Fruit fly (Drosophila melanogaster) whole organism, embryonic: ENCODE data around the gene MED14.

Experiments used
- Abd-B ChIP-seq: fragments of 200-800 bp; sonication (Bioruptor generic); optimal IDR thresholded peaks from 2 replicates; lab custom pipeline; 2018; ENCODE audit warnings: missing biosample characterization, mild to moderate bottlenecking, missing genetic modification characterization, moderate library complexity
- Adf1 ChIP-seq: fragments of 200-800 bp; sonication (Bioruptor generic); IDR thresholded peaks from 2 replicates; pipeline ENCODE4 v1.3.6; 2022; ENCODE audit warnings: missing biosample characterization, missing genetic modification characterization
- Awh ChIP-seq: fragments of 200-800 bp; sonication (Bioruptor generic); IDR thresholded peaks from 2 replicates; pipeline ENCODE4, ENCODE4 v1.3.6; 2022; ENCODE audit warnings: missing biosample characterization, missing genetic modification characterization
- B-H1 ChIP-seq: fragments of 200-800 bp; sonication (Bioruptor generic); IDR thresholded peaks from 3 replicates; pipeline ENCODE4 v1.3.6; 2022; ENCODE audit warnings: missing biosample characterization, missing genetic modification characterization
- CG10366 ChIP-seq: fragments of 200-800 bp; sonication (Bioruptor generic); IDR thresholded peaks from 2 replicates; pipeline ENCODE4 v1.3.6; 2022; ENCODE audit warnings: missing biosample characterization, missing genetic modification characterization
- CG10959 ChIP-seq: fragments of 200-800 bp; sonication (Bioruptor generic); IDR thresholded peaks from 2 replicates; pipeline ENCODE4 v1.3.6; 2022; ENCODE audit warnings: missing biosample characterization, missing genetic modification characterization
- CG12155 ChIP-seq: fragments of 200-800 bp; sonication (Bioruptor generic); optimal IDR thresholded peaks from 3 replicates; lab custom pipeline; 2016; ENCODE audit warnings: missing biosample characterization, missing genetic modification characterization
- CG12299 ChIP-seq: fragments of 200-800 bp; sonication (Bioruptor generic); optimal IDR thresholded peaks from 2 replicates; lab custom pipeline; 2018; ENCODE audit warnings: missing biosample characterization, mild to moderate bottlenecking, missing genetic modification characterization
- CG14441 ChIP-seq: fragments of 200-800 bp; sonication (Bioruptor generic); IDR thresholded peaks from 2 replicates; pipeline ENCODE4 v1.3.6; 2022; ENCODE audit warnings: missing biosample characterization, missing genetic modification characterization
- CG15073 ChIP-seq: fragments of 200-800 bp; sonication (Bioruptor generic); optimal IDR thresholded peaks from 2 replicates; lab custom pipeline; 2016; ENCODE audit warnings: missing biosample characterization, missing genetic modification characterization
- CG15269 ChIP-seq: fragments of 200-800 bp; sonication (Bioruptor generic); optimal IDR thresholded peaks from 2 replicates; lab custom pipeline; 2018; ENCODE audit warnings: missing biosample characterization, mild to moderate bottlenecking, missing genetic modification characterization, moderate library complexity
- CG15514 ChIP-seq: fragments of 200-800 bp; sonication (Bioruptor generic); optimal IDR thresholded peaks from 3 replicates; lab custom pipeline; 2017; ENCODE audit warnings: missing biosample characterization, missing genetic modification characterization, mild to moderate bottlenecking, moderate library complexity, missing genetic modification reagents
- CG16863 ChIP-seq: fragments of 200-800 bp; sonication (Bioruptor generic); optimal IDR thresholded peaks from 3 replicates; lab custom pipeline; 2016; ENCODE audit warnings: missing biosample characterization, missing genetic modification characterization
- CG17829 ChIP-seq: fragments of 200-800 bp; optimal IDR thresholded peaks from 2 replicates; lab custom pipeline; 2019; ENCODE audit warnings: missing biosample characterization, mild to moderate bottlenecking, missing genetic modification characterization, moderate library complexity
- CG1832 ChIP-seq: fragments of 200-800 bp; sonication (Bioruptor generic); optimal IDR thresholded peaks from 2 replicates; lab custom pipeline; 2017; ENCODE audit warnings: missing biosample characterization, mild to moderate bottlenecking, missing genetic modification characterization, inconsistent platforms
- CG32532 ChIP-seq: fragments of 200-800 bp; sonication (Bioruptor generic); IDR thresholded peaks from 2 replicates; pipeline ENCODE4 v1.3.6; 2022; ENCODE audit warnings: missing biosample characterization, missing genetic modification characterization
- CG32772 ChIP-seq: fragments of 200-800 bp; sonication (Bioruptor generic); IDR thresholded peaks from 2 replicates; pipeline ENCODE4 v1.3.6; 2022; ENCODE audit warnings: missing biosample characterization, missing genetic modification characterization
- CG4282 ChIP-seq: fragments of 200-800 bp; sonication (Bioruptor generic); optimal IDR thresholded peaks from 2 replicates; lab custom pipeline; 2016; ENCODE audit warnings: missing biosample characterization, missing genetic modification characterization
- CG4404 ChIP-seq: fragments of 200-800 bp; sonication (Bioruptor generic); IDR thresholded peaks from 2 replicates; pipeline ENCODE4 v1.3.6; 2022; ENCODE audit warnings: missing biosample characterization, missing genetic modification characterization
- CG6254 ChIP-seq: fragments of 200-800 bp; sonication (Bioruptor generic); optimal IDR thresholded peaks from 3 replicates; lab custom pipeline; 2017; ENCODE audit warnings: mild to moderate bottlenecking, missing biosample characterization, missing genetic modification reagents, missing genetic modification characterization
- CG8924 ChIP-seq: fragments of 200-800 bp; optimal IDR thresholded peaks from 3 replicates; lab custom pipeline; 2019; ENCODE audit warnings: missing biosample characterization, mild to moderate bottlenecking, missing genetic modification characterization, moderate library complexity
- CG9215 ChIP-seq: fragments of 200-800 bp; sonication (Bioruptor generic); IDR thresholded peaks from 2 replicates; pipeline ENCODE4 v1.3.6; 2022; ENCODE audit warnings: missing biosample characterization, missing genetic modification characterization
- CoRest ChIP-seq: fragments of 200-800 bp; sonication (Bioruptor generic); optimal IDR thresholded peaks from 3 replicates; lab custom pipeline; 2018; ENCODE audit warnings: missing biosample characterization, mild to moderate bottlenecking, missing genetic modification characterization, moderate library complexity
- Dip3 ChIP-seq: fragments of 200-800 bp; sonication (Bioruptor generic); optimal IDR thresholded peaks from 3 replicates; lab custom pipeline; 2016; ENCODE audit warnings: missing biosample characterization, missing genetic modification characterization
- Gsc ChIP-seq: fragments of 200-800 bp; sonication (Bioruptor generic); IDR thresholded peaks from 2 replicates; pipeline ENCODE4 v1.3.6; 2022; ENCODE audit warnings: missing biosample characterization, missing genetic modification characterization
- Lhr ChIP-seq: fragments of 200-800 bp; sonication (Bioruptor generic); optimal IDR thresholded peaks from 3 replicates; lab custom pipeline; 2017; ENCODE audit warnings: mild to moderate bottlenecking, missing biosample characterization, missing genetic modification reagents, missing genetic modification characterization
- Lpt ChIP-seq: fragments of >200 bp; optimal IDR thresholded peaks from 2 replicates; lab custom pipeline; 2018; ENCODE audit warnings: missing biosample characterization, missing genetic modification characterization
- Ptx1 ChIP-seq: fragments of 200-800 bp; sonication (Bioruptor generic); IDR thresholded peaks from 2 replicates; pipeline ENCODE4 v1.3.6; 2022; ENCODE audit warnings: missing biosample characterization, missing genetic modification characterization
- Side ChIP-seq: fragments of 200-800 bp; sonication (Bioruptor generic); optimal IDR thresholded peaks from 2 replicates; lab custom pipeline; 2016; ENCODE audit warnings: missing biosample characterization, missing genetic modification characterization
- Xbp1 ChIP-seq: fragments of 200-800 bp; sonication (Bioruptor generic); optimal IDR thresholded peaks from 3 replicates; lab custom pipeline; 2016; ENCODE audit warnings: missing biosample characterization, mild to moderate bottlenecking, missing genetic modification characterization
- YL-1 ChIP-seq: fragments of 200-800 bp; sonication (Bioruptor generic); optimal IDR thresholded peaks from 3 replicates; lab custom pipeline; 2017; ENCODE audit warnings: missing biosample characterization, mild to moderate bottlenecking, missing genetic modification characterization
- bowl ChIP-seq: fragments of 200-800 bp; sonication (Bioruptor generic); IDR thresholded peaks from 2 replicates; pipeline ENCODE4 v1.3.6; 2022; ENCODE audit warnings: missing biosample characterization, missing genetic modification characterization
- bsh ChIP-seq, 2 experiments: fragments of 200-800 bp; sonication (Bioruptor generic); optimal IDR thresholded peaks; 2 replicates each; lab custom pipeline; 2017 to 2018; ENCODE audit warnings: mild to moderate bottlenecking in 2 of 2, missing biosample characterization in 2 of 2, missing genetic modification characterization in 2 of 2, moderate library complexity in 1 of 2
- cato ChIP-seq: fragments of 200-800 bp; sonication (Bioruptor generic); optimal IDR thresholded peaks from 2 replicates; lab custom pipeline; 2016; ENCODE audit warnings: missing biosample characterization, missing genetic modification characterization, borderline replicate concordance
- cg ChIP-seq: fragments of 200-800 bp; sonication (Bioruptor generic); optimal IDR thresholded peaks from 3 replicates; lab custom pipeline; 2019; ENCODE audit warnings: missing biosample characterization, mild to moderate bottlenecking, missing genetic modification characterization, moderate library complexity
- chif ChIP-seq, 2 experiments: fragments of 200-800 bp; sonication (Bioruptor generic); optimal IDR thresholded peaks; 3 replicates each; lab custom pipeline; 2016; ENCODE audit warnings: missing biosample characterization in 2 of 2, missing genetic modification characterization in 2 of 2
- crc ChIP-seq: fragments of 200-800 bp; sonication (Bioruptor generic); optimal IDR thresholded peaks from 2 replicates; lab custom pipeline; 2016; ENCODE audit warnings: missing biosample characterization, missing genetic modification characterization
- dpn ChIP-seq, 2 experiments: fragments of 200-800 bp; sonication (Bioruptor generic); optimal IDR thresholded peaks; 3 replicates each; lab custom pipeline; 2016; ENCODE audit warnings: missing biosample characterization in 2 of 2, missing genetic modification characterization in 2 of 2
- eve ChIP-seq, 2 experiments: fragments of >200 bp; optimal IDR thresholded peaks; 2 replicates each; lab custom pipeline; 2017; ENCODE audit warnings: missing biosample characterization in 2 of 2, missing genetic modification characterization in 2 of 2
- fd3F ChIP-seq: fragments of 200-800 bp; sonication (Bioruptor generic); optimal IDR thresholded peaks from 2 replicates; lab custom pipeline; 2018; ENCODE audit warnings: missing biosample characterization, mild to moderate bottlenecking, missing genetic modification characterization, moderate library complexity
- gce ChIP-seq: fragments of 200-800 bp; sonication (Bioruptor generic); IDR thresholded peaks from 3 replicates; pipeline ENCODE4 v1.3.6; 2022; ENCODE audit warnings: missing biosample characterization, missing genetic modification characterization
- gcm2 ChIP-seq: fragments of 200-800 bp; sonication (Bioruptor generic); optimal IDR thresholded peaks from 2 replicates; lab custom pipeline; 2016; ENCODE audit warnings: missing biosample characterization, missing genetic modification characterization
- grau ChIP-seq: fragments of 200-800 bp; optimal IDR thresholded peaks from 3 replicates; lab custom pipeline; 2019; ENCODE audit warnings: missing biosample characterization, mild to moderate bottlenecking, missing genetic modification characterization, moderate library complexity
- gsb-n ChIP-seq: fragments of 200-800 bp; sonication (Bioruptor generic); optimal IDR thresholded peaks from 3 replicates; lab custom pipeline; 2018; ENCODE audit warnings: missing biosample characterization, mild to moderate bottlenecking, missing genetic modification characterization
- insv ChIP-seq, 2 experiments: fragments of 200-800 bp; sonication (Bioruptor generic); optimal IDR thresholded peaks; 3 replicates each; lab custom pipeline; 2016 to 2018; ENCODE audit warnings: missing biosample characterization in 2 of 2, missing genetic modification characterization in 2 of 2
- maf-S ChIP-seq: fragments of 200-800 bp; sonication (Bioruptor generic); optimal IDR thresholded peaks from 2 replicates; lab custom pipeline; 2016; ENCODE audit warnings: missing biosample characterization, missing genetic modification characterization
- nerfin-1 ChIP-seq: fragments of 200-800 bp; sonication (Bioruptor generic); optimal IDR thresholded peaks from 3 replicates; lab custom pipeline; 2019; ENCODE audit warnings: missing biosample characterization, mild to moderate bottlenecking, missing genetic modification characterization, moderate library complexity
- sc ChIP-seq, 3 experiments: fragments of >200 bp in 2 of 3; fragments of 200-800 bp in 1 of 3; sonication (Bioruptor generic) in 1 of 3; optimal IDR thresholded peaks; 2 replicates in 2 of 3; 3 replicates in 1 of 3; lab custom pipeline; 2017; ENCODE audit warnings: mild to moderate bottlenecking in 1 of 3, missing biosample characterization in 1 of 3, missing genetic modification characterization in 1 of 3, missing genetic modification reagents in 1 of 3
- tgo ChIP-seq: fragments of 200-800 bp; sonication (Bioruptor generic); IDR thresholded peaks from 3 replicates; pipeline ENCODE4 v1.3.6; 2022; ENCODE audit warnings: missing biosample characterization, missing genetic modification characterization
- unpg ChIP-seq: fragments of 200-800 bp; sonication (Bioruptor generic); optimal IDR thresholded peaks from 3 replicates; lab custom pipeline; 2018; ENCODE audit warnings: missing biosample characterization, mild to moderate bottlenecking, missing genetic modification characterization, moderate library complexity
- z ChIP-seq: fragments of 200-800 bp; sonication (Bioruptor generic); IDR thresholded peaks from 3 replicates; pipeline ENCODE4 v1.3.6; 2022; ENCODE audit warnings: missing biosample characterization, missing genetic modification characterization

Gene MED14

DNA sequence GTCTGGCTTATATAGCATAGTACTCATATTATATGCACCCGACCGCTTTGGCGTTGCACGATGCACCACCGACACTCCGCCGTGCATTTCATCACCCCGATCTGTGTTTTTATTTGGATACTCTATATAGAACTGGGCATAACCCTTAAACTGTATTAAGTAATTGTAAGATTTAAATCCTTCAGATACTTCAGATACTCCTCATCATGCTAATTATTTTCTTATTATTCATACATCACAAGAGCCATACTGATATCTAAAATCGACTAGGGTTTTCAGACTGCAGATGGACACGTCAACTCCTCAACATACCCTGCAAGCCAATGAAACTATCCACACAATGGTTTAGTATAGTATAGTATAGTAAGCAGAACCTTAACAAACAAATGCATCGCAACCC lies 30.5 kb downstream of the MED14 start (continued):
- TF ChIP-seq dpn (GFP tag; optimal IDR thresholded peaks at IDR 0.05; lab: Kevin White, UChicago) (no peak), grau (tag; lab: Kevin White, UChicago) (no peak), CG9215 (GFP tag; lab: Robert Waterston, UW) (no peak), fd3F (GFP tag; lab: Kevin White, UChicago) (no peak), cg (GFP tag; lab: Kevin White, UChicago) (no peak), CG1832 (GFP tag; lab: Kevin White, UChicago) (no peak), tgo (GFP tag; lab: Robert Waterston, UW) (no peak; the same call in 2 of the 3 replicates), CG10366 (GFP tag; lab: Robert Waterston, UW) (no peak; the same call in 1 of the 2 replicates), CG32772 (peak; percentile 45; the same call in 1 of the 2 replicates), unpg (GFP tag; lab: Kevin White, UChicago) (peak; percentile 18), Dip3 (GFP tag; lab: Kevin White, UChicago) (no peak), gcm2 (GFP tag; lab: Kevin White, UChicago) (no peak), sc (optimal IDR thresholded peaks at IDR 0.05; lab: Kevin White, UChicago) (no peak), sc (GFP tag; optimal IDR thresholded peaks at IDR 0.05; lab: Kevin White, UChicago) (no peak), CG32532 (GFP tag; lab: Robert Waterston, UW) (no peak), eve (GFP tag; optimal IDR thresholded peaks at IDR 0.05; lab: Kevin White, UChicago) (peak in 1 of 2 experiments; percentile 60), Adf1 (GFP tag; lab: Robert Waterston, UW) (no peak), bsh (GFP tag; optimal IDR thresholded peaks at IDR 0.05; lab: Kevin White, UChicago) (peak in 1 of 2 experiments; percentile 68), Awh (no peak), CG4282 (GFP tag; lab: Kevin White, UChicago) (no peak), maf-S (GFP tag; lab: Kevin White, UChicago) (no peak), z (no peak), CG6254 (GFP tag; lab: Kevin White, UChicago) (no peak), Gsc (GFP tag; lab: Robert Waterston, UW) (no peak), CG15073 (no peak), Ptx1 (GFP tag; lab: Robert Waterston, UW) (peak; percentile 55), CG14441 (GFP tag; lab: Robert Waterston, UW) (no peak), Abd-B (no peak), Lpt (no peak), nerfin-1 (tag; lab: Kevin White, UChicago) (no peak), bowl (GFP tag; lab: Robert Waterston, UW) (no peak), CG4404 (GFP tag; lab: Robert Waterston, UW) (peak; percentile 34; the same call in 1 of the 2 replicates), chif (GFP tag; optimal IDR thresholded peaks at IDR 0.05; lab: Kevin White, UChicago) (peak in 1 of 2 experiments; percentile 28), Side (GFP tag; lab: Kevin White, UChicago) (no peak), gsb-n (no peak), Lhr (no peak), cato (GFP tag; lab: Kevin White, UChicago) (no peak), CG16863 (GFP tag; lab: Kevin White, UChicago) (no peak), CG12299 (tag; lab: Kevin White, UChicago) (no peak), CG10959 (GFP tag; lab: Robert Waterston, UW) (0 out of 2 replicates have a peak, but pooled peaks have one; percentile 15), B-H1 (GFP tag; lab: Robert Waterston, UW) (no peak), CG12155 (GFP tag; lab: Kevin White, UChicago) (no peak), crc (GFP tag; lab: Kevin White, UChicago) (no peak), YL-1 (no peak), Xbp1 (GFP tag; lab: Kevin White, UChicago) (no peak), CG15269 (tag; lab: Kevin White, UChicago) (no peak), gce (GFP tag; lab: Robert Waterston, UW) (no peak), CoRest (tag; lab: Kevin White, UChicago) (peak; percentile 5), CG8924 (peak; percentile 30), CG17829 (tag; lab: Kevin White, UChicago) (peak; percentile 39), CG15514 (GFP tag; lab: Kevin White, UChicago) (no peak), insv (GFP tag; optimal IDR thresholded peaks at IDR 0.05; lab: Kevin White, UChicago) (no peak)
